Fruit fly (Drosophila melanogaster): Measurements from ENCODE around the gene Poxm.

Poxm gene

dm6 chr3R:8354458-8354857 is 20.9 kb upstream of the Poxm start (continued):
- peak; percentile 69; the same call in 2 of the 3 replicates for TF ChIP-seq gce (GFP tag; IDR thresholded peaks at IDR 0.05)
- peak; percentile 7 for TF ChIP-seq CG10979 (tag; optimal IDR thresholded peaks at IDR 0.05)
- peak; percentile 74 for TF ChIP-seq Rfx (GFP tag; IDR thresholded peaks at IDR 0.05)
- no peak for TF ChIP-seq CG3163 (GFP tag; optimal IDR thresholded peaks at IDR 0.05)
- no peak for TF ChIP-seq CG10274 (GFP tag; optimal IDR thresholded peaks at IDR 0.05)
- no peak for TF ChIP-seq fru (optimal IDR thresholded peaks at IDR 0.05)
- no peak; the same call in 2 of the 3 replicates for TF ChIP-seq zfh1 (GFP tag; IDR thresholded peaks at IDR 0.05)
- peak; percentile 40; the same call in 1 of the 2 replicates for TF ChIP-seq wor (GFP tag; IDR thresholded peaks at IDR 0.05)
- TF ChIP-seq CG32767 (GFP tag; IDR thresholded peaks at IDR 0.05), result 0 out of 2 replicates have a peak, but pooled peaks have one; percentile 28
- no peak for TF ChIP-seq NK7.1 (GFP tag; optimal IDR thresholded peaks at IDR 0.05)
- TF ChIP-seq ATbp (GFP tag; optimal IDR thresholded peaks at IDR 0.05), result peak; percentile 61
- no peak for TF ChIP-seq Camta (GFP tag; optimal IDR thresholded peaks at IDR 0.05)

DNA sequence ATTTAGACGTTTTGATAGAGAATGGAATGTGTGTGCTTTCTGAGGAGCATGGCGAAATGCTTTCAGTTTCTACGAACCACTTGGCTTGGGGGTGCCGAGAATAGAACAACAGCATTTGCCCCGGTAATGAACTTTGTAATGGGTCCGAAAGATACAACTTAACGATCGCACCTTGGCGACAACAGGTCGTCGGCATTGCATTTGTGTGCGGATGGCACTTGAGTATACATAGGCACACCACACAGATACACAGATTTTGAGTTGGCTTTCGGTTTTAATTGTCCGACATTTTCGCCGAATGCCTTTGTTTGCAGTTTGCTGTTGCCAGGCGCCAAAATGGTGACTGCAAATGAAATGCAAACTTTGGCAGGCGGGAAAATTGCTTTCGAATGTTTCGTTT is 20.4 kb upstream of the Poxm start:
- TF ChIP-seq chm (GFP tag; IDR thresholded peaks at IDR 0.05) (0 out of 2 replicates have a peak, but pooled peaks have one; percentile 10), CG9215 (GFP tag; IDR thresholded peaks at IDR 0.05) (no peak), CG2199 (GFP tag; IDR thresholded peaks at IDR 0.05) (0 out of 3 replicates have a peak, but pooled peaks have one; percentile 6), CG34376 (GFP tag; optimal IDR thresholded peaks at IDR 0.05) (peak; percentile 22), Hr78 (GFP tag; optimal IDR thresholded peaks at IDR 0.05) (peak in 1 of 2 experiments; percentile 31), CG4854 (GFP tag; optimal IDR thresholded peaks at IDR 0.05) (no peak), ranshi (GFP tag; IDR thresholded peaks at IDR 0.05) (no peak), chinmo (GFP tag; IDR thresholded peaks at IDR 0.05; ENCODE audit: partially characterized antibody) (peak; percentile 52; the same call in 1 of the 4 replicates), CG7928 (GFP tag; optimal IDR thresholded peaks at IDR 0.05) (no peak), vfl (GFP tag; optimal IDR thresholded peaks at IDR 0.05) (no peak), lilli (GFP tag; optimal IDR thresholded peaks at IDR 0.05) (no peak), cg (GFP tag; optimal IDR thresholded peaks at IDR 0.05) (peak; percentile 3), Hr51 (GFP tag; optimal IDR thresholded peaks at IDR 0.05) (no peak), CG8290 (GFP tag; optimal IDR thresholded peaks at IDR 0.05) (no peak), CG8290 (tag; optimal IDR thresholded peaks at IDR 0.05) (peak in 1 of 2 experiments; percentile 34), row (GFP tag; IDR thresholded peaks at IDR 0.05) (no peak), CG1602 (GFP tag; optimal IDR thresholded peaks at IDR 0.05) (no peak), bab2 (GFP tag; optimal IDR thresholded peaks at IDR 0.05) (no peak), Lhr (GFP tag; optimal IDR thresholded peaks at IDR 0.05) (no peak)

dm6 chr3R:8352961-8353728 is 19.6 kb upstream of the Poxm start:
- TF ChIP-seq HmgZ (tag; optimal IDR thresholded peaks at IDR 0.05) (peak; percentile 6), CG16779 (GFP tag; IDR thresholded peaks at IDR 0.05) (no peak), CG14710 (tag; optimal IDR thresholded peaks at IDR 0.05) (no peak), ci (GFP tag; IDR thresholded peaks at IDR 0.05) (0 out of 3 replicates have a peak, but pooled peaks have one; percentile 9), CG18599 (GFP tag; optimal IDR thresholded peaks at IDR 0.05) (peak; percentile 45), Side (GFP tag; optimal IDR thresholded peaks at IDR 0.05) (no peak), CG2712 (tag; optimal IDR thresholded peaks at IDR 0.05) (no peak), tup (GFP tag; optimal IDR thresholded peaks at IDR 0.05) (no peak), CG10543 (GFP tag; optimal IDR thresholded peaks at IDR 0.05) (peak; percentile 43), Taf1 (GFP tag; IDR thresholded peaks at IDR 0.05) (no peak), CG32532 (GFP tag; IDR thresholded peaks at IDR 0.05) (peak; percentile 7; the same call in 1 of the 2 replicates), crp (GFP tag; optimal IDR thresholded peaks at IDR 0.05) (no peak), gfzf (GFP tag; optimal IDR thresholded peaks at IDR 0.05) (no peak), Gug (GFP tag; IDR thresholded peaks at IDR 0.05) (no peak), lola (GFP tag; optimal IDR thresholded peaks at IDR 0.05) (no peak), usp (GFP tag; optimal IDR thresholded peaks at IDR 0.05) (no peak), zfh1 (GFP tag; IDR thresholded peaks at IDR 0.05) (no peak), CG6765 (GFP tag; optimal IDR thresholded peaks at IDR 0.05) (peak; percentile 2), org-1 (GFP tag; optimal IDR thresholded peaks at IDR 0.05) (no peak)
